Worm (Caenorhabditis elegans): ENCODE data around the gene spin-1.

DNA sequence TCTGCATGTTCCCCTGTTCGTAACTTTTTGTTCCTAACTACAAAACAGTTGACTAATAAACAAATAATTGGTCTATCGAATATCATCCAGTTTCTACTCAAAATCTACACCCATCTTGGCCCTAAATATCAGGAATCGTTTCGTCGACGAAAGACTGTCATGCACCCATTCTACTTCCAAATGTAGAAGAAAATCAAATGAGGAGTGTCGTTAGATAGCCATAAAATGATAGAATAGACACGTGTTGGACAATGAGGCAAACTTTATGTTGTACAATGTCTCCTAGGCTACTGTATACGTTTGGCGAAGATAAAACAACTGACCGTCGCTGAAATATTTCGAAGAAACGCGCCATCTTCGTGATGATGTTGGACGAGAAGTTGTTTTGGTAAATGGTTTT is 45.2 kb downstream of the spin-1 start:
- TF ChIP-seq klf-2 (GFP tag; conservative IDR thresholded peaks at IDR 0.05): no peak
- no peak for TF ChIP-seq flt-1 (GFP tag; IDR thresholded peaks at IDR 0.05)
- TF ChIP-seq ref-1 (GFP tag; conservative IDR thresholded peaks at IDR 0.05): no peak
- no peak for TF ChIP-seq cog-1 (tag; optimal IDR thresholded peaks at IDR 0.05)
- no peak for TF ChIP-seq tab-1 (GFP tag; IDR thresholded peaks at IDR 0.05)
- TF ChIP-seq ztf-29 (GFP tag; IDR thresholded peaks at IDR 0.05): no peak
- TF ChIP-seq ztf-23 (GFP tag; IDR thresholded peaks at IDR 0.05): no peak
- TF ChIP-seq med-1 (GFP tag; optimal IDR thresholded peaks at IDR 0.05; ENCODE audit: insufficient read depth): no peak
- TF ChIP-seq T22C8.4 (GFP tag; IDR thresholded peaks at IDR 0.05): no peak
